Fruit fly (Drosophila melanogaster): ENCODE results near the gene Dora.

dm6 chrX:18883999-18884671 lies 20.4 kb downstream of the Dora start, which contains the start of gene CG7332:
- TF ChIP-seq Ets21C (GFP tag; optimal IDR thresholded peaks at IDR 0.05) (no peak), dac (GFP tag; optimal IDR thresholded peaks at IDR 0.05) (no peak), CG3032 (tag; optimal IDR thresholded peaks at IDR 0.05) (no peak), cyc (GFP tag; optimal IDR thresholded peaks at IDR 0.05) (peak; percentile 1), pdm3 (GFP tag; optimal IDR thresholded peaks at IDR 0.05) (no peak), CG9139 (GFP tag; optimal IDR thresholded peaks at IDR 0.05) (no peak), CG6808 (GFP tag; optimal IDR thresholded peaks at IDR 0.05) (no peak), esn (GFP tag; optimal IDR thresholded peaks at IDR 0.05) (peak; percentile 10), spab (GFP tag; optimal IDR thresholded peaks at IDR 0.05) (no peak)
